Fruit fly (Drosophila melanogaster) whole organism, prepupa: ENCODE data around the gene RhoGAP18B.

Source experiments
- CG10669 ChIP-seq: fragments of 200-800 bp; sonication (Bioruptor generic); optimal IDR thresholded peaks from 3 replicates; lab custom pipeline; 2018; ENCODE audit warnings: missing biosample characterization, mild to moderate bottlenecking, missing genetic modification characterization, moderate library complexity
- CG15336 ChIP-seq: fragments of 200-800 bp; sonication (Bioruptor generic); IDR thresholded peaks from 2 replicates; pipeline ENCODE4 v1.3.6; 2022; ENCODE audit warnings: missing biosample characterization, missing genetic modification characterization
- CG1621 ChIP-seq: fragments of 200-800 bp; sonication (Bioruptor generic); optimal IDR thresholded peaks from 3 replicates; lab custom pipeline; 2018; ENCODE audit warnings: missing biosample characterization, mild to moderate bottlenecking, missing genetic modification characterization
- CG16779 ChIP-seq: fragments of 200-800 bp; sonication (Bioruptor generic); optimal IDR thresholded peaks from 3 replicates; lab custom pipeline; 2017; ENCODE audit warnings: missing biosample characterization, mild to moderate bottlenecking, missing genetic modification characterization
- CG3032 ChIP-seq: fragments of 200-800 bp; optimal IDR thresholded peaks from 2 replicates; lab custom pipeline; 2019; ENCODE audit warnings: missing biosample characterization, mild to moderate bottlenecking, missing genetic modification characterization, moderate library complexity
- CG31627 ChIP-seq: fragments of 200-800 bp; sonication (Bioruptor generic); optimal IDR thresholded peaks from 3 replicates; lab custom pipeline; 2016; ENCODE audit warnings: missing biosample characterization, missing genetic modification characterization
- CG32006 ChIP-seq: fragments of 200-800 bp; sonication (Bioruptor generic); optimal IDR thresholded peaks from 3 replicates; lab custom pipeline; 2017; ENCODE audit warnings: missing biosample characterization, mild to moderate bottlenecking, missing genetic modification characterization
- CG3919 ChIP-seq: fragments of 200-800 bp; sonication (Bioruptor generic); optimal IDR thresholded peaks from 3 replicates; lab custom pipeline; 2016; ENCODE audit warnings: missing biosample characterization, missing genetic modification characterization
- CG6163 ChIP-seq: fragments of 200-800 bp; sonication (Bioruptor generic); IDR thresholded peaks from 3 replicates; pipeline ENCODE4 v1.3.6; 2022; ENCODE audit warnings: missing biosample characterization, missing genetic modification characterization
- CG6792 ChIP-seq: fragments of 200-800 bp; sonication (Bioruptor generic); optimal IDR thresholded peaks from 3 replicates; lab custom pipeline; 2016; ENCODE audit warnings: missing biosample characterization, missing genetic modification characterization
- CG8119 ChIP-seq: fragments of 200-800 bp; sonication (Bioruptor generic); IDR thresholded peaks from 3 replicates; pipeline ENCODE4 v1.3.6; 2022; ENCODE audit warnings: missing biosample characterization, missing genetic modification characterization
- CG8319 ChIP-seq: fragments of 200-800 bp; sonication (Bioruptor generic); optimal IDR thresholded peaks from 3 replicates; lab custom pipeline; 2016; ENCODE audit warnings: missing biosample characterization, missing genetic modification characterization
- Eip78C ChIP-seq: fragments of 200-800 bp; sonication (Bioruptor generic); peaks from one replicate; lab custom pipeline; 2016; ENCODE audit warnings: missing biosample characterization, missing genetic modification characterization
- Eip93F ChIP-seq: fragments of 200-800 bp; sonication (Bioruptor generic); optimal IDR thresholded peaks from 2 replicates; lab custom pipeline; 2016; ENCODE audit warnings: missing biosample characterization, mild to moderate bottlenecking, missing genetic modification characterization
- Hr38 ChIP-seq: sonication (Bioruptor generic); optimal IDR thresholded peaks from 2 replicates; lab custom pipeline; 2016; ENCODE audit warnings: missing biosample characterization, missing genetic modification characterization
- Hr39 ChIP-seq: fragments of 200-800 bp; sonication (Bioruptor generic); optimal IDR thresholded peaks from 2 replicates; lab custom pipeline; 2016; ENCODE audit warnings: missing biosample characterization, missing genetic modification characterization
- Hr4 ChIP-seq: fragments of 200-800 bp; sonication (Bioruptor generic); optimal IDR thresholded peaks from 3 replicates; lab custom pipeline; 2016; ENCODE audit warnings: missing biosample characterization, missing genetic modification characterization
- Lpt ChIP-seq: fragments of 200-800 bp; sonication (Bioruptor generic); optimal IDR thresholded peaks from 3 replicates; lab custom pipeline; 2016; ENCODE audit warnings: missing biosample characterization, missing genetic modification characterization
- Smox ChIP-seq: fragments of 200-800 bp; sonication (Bioruptor generic); optimal IDR thresholded peaks from 3 replicates; lab custom pipeline; 2016; ENCODE audit warnings: missing biosample characterization, missing genetic modification characterization
- Sox102F ChIP-seq: fragments of 200-800 bp; sonication (Bioruptor generic); optimal IDR thresholded peaks from 2 replicates; lab custom pipeline; 2016; ENCODE audit warnings: missing biosample characterization, mild to moderate bottlenecking, missing genetic modification characterization
- Sox14 ChIP-seq: fragments of 200-800 bp; sonication (Bioruptor generic); optimal IDR thresholded peaks from 3 replicates; lab custom pipeline; 2016; ENCODE audit warnings: missing biosample characterization, missing genetic modification characterization
- achi ChIP-seq: fragments of 200-800 bp; sonication (Bioruptor generic); optimal IDR thresholded peaks from 3 replicates; lab custom pipeline; 2016; ENCODE audit warnings: missing biosample characterization, missing genetic modification characterization
- dac ChIP-seq: fragments of 200-800 bp; sonication (Bioruptor generic); optimal IDR thresholded peaks from 2 replicates; lab custom pipeline; 2017; ENCODE audit warnings: missing biosample characterization, mild to moderate bottlenecking, missing genetic modification characterization
- eg ChIP-seq: fragments of 200-800 bp; sonication (Bioruptor generic); IDR thresholded peaks from 3 replicates; pipeline ENCODE4 v1.3.6; 2022; ENCODE audit warnings: missing biosample characterization, missing genetic modification characterization
- esn ChIP-seq: fragments of 200-800 bp; sonication (Bioruptor generic); optimal IDR thresholded peaks from 2 replicates; lab custom pipeline; 2016; ENCODE audit warnings: missing biosample characterization, mild to moderate bottlenecking, missing genetic modification characterization, moderate library complexity
- fd59A ChIP-seq: fragments of 200-800 bp; sonication (Bioruptor generic); optimal IDR thresholded peaks from 2 replicates; lab custom pipeline; 2017; ENCODE audit warnings: missing biosample characterization, mild to moderate bottlenecking, missing genetic modification characterization, missing genetic modification reagents
- fd85E ChIP-seq: fragments of 200-800 bp; sonication (Bioruptor generic); optimal IDR thresholded peaks from 3 replicates; lab custom pipeline; 2016; ENCODE audit warnings: missing biosample characterization, missing genetic modification characterization
- lz ChIP-seq: fragments of 200-800 bp; sonication (Bioruptor generic); optimal IDR thresholded peaks from 3 replicates; lab custom pipeline; 2016; ENCODE audit warnings: missing biosample characterization, missing genetic modification characterization
- net ChIP-seq: fragments of 200-800 bp; sonication (Bioruptor generic); optimal IDR thresholded peaks from 3 replicates; lab custom pipeline; 2016; ENCODE audit warnings: missing biosample characterization, missing genetic modification characterization
- pdm3 ChIP-seq: fragments of 200-800 bp; sonication (Bioruptor generic); optimal IDR thresholded peaks from 3 replicates; lab custom pipeline; 2016; ENCODE audit warnings: missing biosample characterization, missing genetic modification characterization

Gene RhoGAP18B

dm6 chrX:19106842-19107557 is 59.9 kb downstream of the RhoGAP18B start (continued):
- TF ChIP-seq Sox14 (peak; percentile 31), Sox102F (no peak), CG1621 (tag; lab: Kevin White, UChicago) (no peak), esn (GFP tag; lab: Kevin White, UChicago) (no peak), Hr4 (GFP tag; lab: Kevin White, UChicago) (peak; percentile 4), CG16779 (tag; lab: Kevin White, UChicago) (no peak), CG31627 (GFP tag; lab: Kevin White, UChicago) (no peak), Smox (GFP tag; lab: Kevin White, UChicago) (no peak), Hr39 (GFP tag; lab: Kevin White, UChicago) (no peak), pdm3 (GFP tag; lab: Kevin White, UChicago) (peak; percentile 18), Eip93F (GFP tag; lab: Kevin White, UChicago) (no peak), dac (GFP tag; lab: Kevin White, UChicago) (no peak), achi (peak; percentile 18), CG3919 (peak; percentile 23), CG8119 (GFP tag; lab: Robert Waterston, UW) (peak; percentile 62; the same call in 2 of the 3 replicates), CG6792 (GFP tag; lab: Kevin White, UChicago) (no peak), Lpt (GFP tag; lab: Kevin White, UChicago) (no peak), CG10669 (GFP tag; lab: Kevin White, UChicago) (peak; percentile 16), fd59A (GFP tag; lab: Kevin White, UChicago) (peak; percentile 14), lz (GFP tag; lab: Kevin White, UChicago) (no peak), CG32006 (GFP tag; lab: Kevin White, UChicago) (peak; percentile 73), Eip78C (GFP tag; lab: Kevin White, UChicago) (peak; percentile 63), CG3032 (peak; percentile 13), Hr38 (GFP tag; lab: Kevin White, UChicago) (no peak), eg (GFP tag; lab: Robert Waterston, UW) (peak; percentile 45; the same call in 1 of the 3 replicates), CG15336 (GFP tag; lab: Robert Waterston, UW) (peak; percentile 44), net (GFP tag; lab: Kevin White, UChicago) (no peak), fd85E (no peak)

dm6 chrX:19096179-19096578 is 70.7 kb downstream of the RhoGAP18B start:
- no peak for TF ChIP-seq CG3032
- no peak for TF ChIP-seq CG8319 (GFP tag; lab: Kevin White, UChicago)
- no peak for TF ChIP-seq CG6163
- TF ChIP-seq CG15336 (GFP tag; lab: Robert Waterston, UW): no peak
